Worm (Caenorhabditis elegans): Measurements from ENCODE around the gene txt-14.

The txt-14 gene

ce11 chrV:18605510-18605909 is 23.1 kb downstream of the txt-14 start:
- no peak for TF ChIP-seq egl-13 (tag; optimal IDR thresholded peaks at IDR 0.05)
- no peak for TF ChIP-seq alr-1 (tag; optimal IDR thresholded peaks at IDR 0.05; ENCODE audit: borderline replicate concordance)
- TF ChIP-seq Y116A8C.19 (tag; optimal IDR thresholded peaks at IDR 0.05; ENCODE audit: borderline replicate concordance) = no peak
- no peak for TF ChIP-seq nhr-28 (tag; optimal IDR thresholded peaks at IDR 0.05)
- TF ChIP-seq pax-3 (tag; optimal IDR thresholded peaks at IDR 0.05) = no peak

- TF ChIP-seq egl-13 (tag; optimal IDR thresholded peaks at IDR 0.05) = no peak
- no peak for TF ChIP-seq tlp-1 (tag; optimal IDR thresholded peaks at IDR 0.05)
- no peak for TF ChIP-seq unc-86 (tag; optimal IDR thresholded peaks at IDR 0.05)
- no peak for TF ChIP-seq C16A3.4 (tag; optimal IDR thresholded peaks at IDR 0.05)
- TF ChIP-seq nhr-47 (tag; optimal IDR thresholded peaks at IDR 0.05) = no peak
- no peak for TF ChIP-seq nhr-12 (tag; optimal IDR thresholded peaks at IDR 0.05)
- no peak for TF ChIP-seq efl-3 (GFP tag; optimal IDR thresholded peaks at IDR 0.05)
Observed at ce11 chrV:18613164-18613563, 30.7 kb downstream of the txt-14 start.

- TF ChIP-seq hlh-4 (tag; optimal IDR thresholded peaks at IDR 0.05) = no peak
- no peak for TF ChIP-seq unc-30 (tag; optimal IDR thresholded peaks at IDR 0.05)
- TF ChIP-seq nhr-71 (tag; optimal IDR thresholded peaks at IDR 0.05) = peak; percentile 76
- no peak for TF ChIP-seq egl-13 (tag; optimal IDR thresholded peaks at IDR 0.05)
- TF ChIP-seq mab-9 (GFP tag; IDR thresholded peaks at IDR 0.05) = no peak
- TF ChIP-seq lin-35 (GFP tag; optimal IDR thresholded peaks at IDR 0.05) = peak; percentile 20 to 72
- no peak for TF ChIP-seq ceh-63 (GFP tag; optimal IDR thresholded peaks at IDR 0.05)
- no peak for TF ChIP-seq lin-15B (tag; optimal IDR thresholded peaks at IDR 0.05)
- no peak for TF ChIP-seq nhr-28 (tag; optimal IDR thresholded peaks at IDR 0.05)
- no peak for TF ChIP-seq sup-37 (GFP tag; optimal IDR thresholded peaks at IDR 0.05)
- no peak for TF ChIP-seq F16B12.6 (tag; optimal IDR thresholded peaks at IDR 0.05)
- peak; percentile 46 for TF ChIP-seq nhr-77 (tag; optimal IDR thresholded peaks at IDR 0.05)
- no peak for TF ChIP-seq zag-1 (tag; optimal IDR thresholded peaks at IDR 0.05)
- TF ChIP-seq nhr-90 (tag; optimal IDR thresholded peaks at IDR 0.05; ENCODE audit: poor library complexity) = peak; percentile 46
- no peak for TF ChIP-seq hlh-17 (GFP tag; optimal IDR thresholded peaks at IDR 0.05; ENCODE audit: borderline replicate concordance)
- no peak for TF ChIP-seq nhr-12 (tag; optimal IDR thresholded peaks at IDR 0.05)
- no peak for TF ChIP-seq alr-1 (tag; optimal IDR thresholded peaks at IDR 0.05; ENCODE audit: borderline replicate concordance)
- TF ChIP-seq C04F5.9 (tag; optimal IDR thresholded peaks at IDR 0.05) = no peak
- peak; percentile 99 for TF ChIP-seq skn-1 (tag; optimal IDR thresholded peaks at IDR 0.05)
- TF ChIP-seq ces-1 (GFP tag; optimal IDR thresholded peaks at IDR 0.05) = no peak
- TF ChIP-seq sptf-1 (tag; optimal IDR thresholded peaks at IDR 0.05) = no peak
- peak; percentile 76 for TF ChIP-seq nhr-20 (tag; optimal IDR thresholded peaks at IDR 0.05)
- no peak for TF ChIP-seq aha-1 (tag; optimal IDR thresholded peaks at IDR 0.05)
- no peak for TF ChIP-seq snpc-4 (tag; optimal IDR thresholded peaks at IDR 0.05)
- TF ChIP-seq rnt-1 (tag; optimal IDR thresholded peaks at IDR 0.05) = no peak
- no peak for TF ChIP-seq nhr-84 (tag; optimal IDR thresholded peaks at IDR 0.05)
- peak; percentile 52 for TF ChIP-seq nhr-47 (tag; optimal IDR thresholded peaks at IDR 0.05)
- peak; percentile 77 for TF ChIP-seq mep-1 (tag; optimal IDR thresholded peaks at IDR 0.05)
- TF ChIP-seq efl-1 (optimal IDR thresholded peaks at IDR 0.05) = peak; percentile 44 to 55
- peak in 1 of 2 experiments; percentile 9 for TF ChIP-seq efl-1 (GFP tag; optimal IDR thresholded peaks at IDR 0.05 in 1 of 2)
- no peak for TF ChIP-seq lin-13 (GFP tag; optimal IDR thresholded peaks at IDR 0.05)
- TF ChIP-seq vab-15 (tag; optimal IDR thresholded peaks at IDR 0.05) = no peak
- peak; percentile 78 for TF ChIP-seq snu-23 (GFP tag; optimal IDR thresholded peaks at IDR 0.05)
- peak; percentile 70 for TF ChIP-seq pag-3 (tag; optimal IDR thresholded peaks at IDR 0.05; ENCODE audit: borderline replicate concordance, insufficient read depth)
- TF ChIP-seq aly-2 (tag; optimal IDR thresholded peaks at IDR 0.05) = no peak
- no peak for TF ChIP-seq ets-5 (GFP tag; IDR thresholded peaks at IDR 0.05)
- TF ChIP-seq unc-62 (GFP tag; optimal IDR thresholded peaks at IDR 0.05) = no peak
- peak; percentile 17 for TF ChIP-seq jun-1 (tag; optimal IDR thresholded peaks at IDR 0.05)
- TF ChIP-seq fkh-10 (GFP tag; optimal IDR thresholded peaks at IDR 0.05) = no peak
- TF ChIP-seq fkh-8 (tag; optimal IDR thresholded peaks at IDR 0.05) = peak; percentile 65
- TF ChIP-seq unc-86 (tag; optimal IDR thresholded peaks at IDR 0.05) = no peak
- TF ChIP-seq swsn-7 (tag; optimal IDR thresholded peaks at IDR 0.05) = peak; percentile 43
- TF ChIP-seq mef-2 (tag; optimal IDR thresholded peaks at IDR 0.05) = no peak
- TF ChIP-seq efl-3 (GFP tag; optimal IDR thresholded peaks at IDR 0.05) = no peak
- peak; percentile 51 for TF ChIP-seq tbx-2 (tag; optimal IDR thresholded peaks at IDR 0.05)
Observed at ce11 chrV:18614498-18614897, 32.0 kb downstream of the txt-14 start.
